Fruit fly (Drosophila melanogaster): ENCODE measurements around the gene CG33946.

DNA sequence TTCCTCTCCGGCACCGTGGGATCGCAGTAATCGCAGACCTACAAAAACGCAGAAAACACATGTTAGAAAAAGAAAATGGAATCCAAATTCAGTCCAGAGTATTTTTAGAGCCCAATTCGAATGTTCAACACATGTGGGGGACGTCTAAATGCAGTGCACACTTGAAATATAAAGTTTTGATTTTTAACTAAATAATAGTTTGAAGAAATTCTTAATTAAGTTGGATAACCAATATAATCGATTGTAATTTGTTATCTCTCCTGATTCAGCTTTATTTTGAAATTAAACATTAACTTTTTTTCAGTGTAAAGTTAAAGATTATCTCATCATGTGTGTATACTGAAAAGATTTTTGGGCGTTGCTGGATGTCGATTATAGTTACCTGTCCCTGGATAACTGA lies 3.2 kb upstream of the CG33946 start:
- TF ChIP-seq pad (GFP tag; optimal IDR thresholded peaks at IDR 0.05), result no peak
- TF ChIP-seq Hr96 (GFP tag; optimal IDR thresholded peaks at IDR 0.05), result no peak
- no peak for TF ChIP-seq CG33017 (tag; optimal IDR thresholded peaks at IDR 0.05)
- TF ChIP-seq toe (GFP tag; optimal IDR thresholded peaks at IDR 0.05), result no peak
- TF ChIP-seq cnc (optimal IDR thresholded peaks at IDR 0.05), result no peak
- no peak for TF ChIP-seq Mnt (GFP tag; optimal IDR thresholded peaks at IDR 0.05)
